Fruit fly (Drosophila melanogaster) whole organism, adult: ENCODE measurements around the gene borr.

Source experiments
- CG11617 ChIP-seq: fragments of 200-800 bp; sonication (Bioruptor generic); optimal IDR thresholded peaks from 2 replicates; lab custom pipeline; 2017; ENCODE audit warnings: mild to moderate bottlenecking, missing biosample characterization, missing genetic modification reagents, missing genetic modification characterization
- CG14711 ChIP-seq: fragments of 200-800 bp; sonication (Bioruptor generic); optimal IDR thresholded peaks from 2 replicates; lab custom pipeline; 2018; ENCODE audit warnings: missing biosample characterization, mild to moderate bottlenecking, missing genetic modification characterization, moderate library complexity
- CG1620 ChIP-seq: fragments of 200-800 bp; sonication (Bioruptor generic); optimal IDR thresholded peaks from 2 replicates; lab custom pipeline; 2016; ENCODE audit warnings: missing biosample characterization, missing genetic modification characterization
- CG7101 ChIP-seq: fragments of 200-800 bp; sonication (Bioruptor generic); optimal IDR thresholded peaks from 2 replicates; lab custom pipeline; 2018; ENCODE audit warnings: missing biosample characterization, mild to moderate bottlenecking, missing genetic modification characterization, moderate library complexity
- Clk ChIP-seq: fragments of 200-800 bp; sonication (Bioruptor generic); optimal IDR thresholded peaks from 2 replicates; lab custom pipeline; 2017; ENCODE audit warnings: missing biosample characterization, missing genetic modification characterization
- Crg-1 ChIP-seq: fragments of 200-800 bp; sonication (Bioruptor generic); optimal IDR thresholded peaks from 2 replicates; lab custom pipeline; 2016; ENCODE audit warnings: missing biosample characterization, missing genetic modification characterization
- bab1 ChIP-seq: fragments of 200-800 bp; sonication (Bioruptor generic); optimal IDR thresholded peaks from 3 replicates; lab custom pipeline; 2019; ENCODE audit warnings: missing biosample characterization, mild to moderate bottlenecking, missing genetic modification characterization, moderate library complexity
- cic ChIP-seq: fragments of 200-800 bp; sonication (Bioruptor generic); optimal IDR thresholded peaks from 2 replicates; lab custom pipeline; 2017; ENCODE audit warnings: missing biosample characterization, mild to moderate bottlenecking, missing genetic modification characterization, moderate library complexity
- cnc ChIP-seq, 2 experiments: fragments of >200 bp; optimal IDR thresholded peaks; 2 replicates each; lab custom pipeline; 2017
- ovo ChIP-seq: fragments of 200-800 bp; sonication (Bioruptor generic); optimal IDR thresholded peaks from 2 replicates; lab custom pipeline; 2016; ENCODE audit warnings: missing biosample characterization, missing genetic modification characterization
- pad ChIP-seq: fragments of 200-800 bp; sonication (Bioruptor generic); optimal IDR thresholded peaks from 3 replicates; lab custom pipeline; 2017; ENCODE audit warnings: missing biosample characterization, missing genetic modification characterization, mild to moderate bottlenecking, moderate library complexity, missing genetic modification reagents

- no peak for TF ChIP-seq Crg-1
- TF ChIP-seq pad (GFP tag; lab: Kevin White, UChicago) = no peak
- TF ChIP-seq CG14711 (tag; lab: Kevin White, UChicago) = no peak
- no peak for TF ChIP-seq bab1 (GFP tag; lab: Kevin White, UChicago)
- no peak for TF ChIP-seq CG7101 (tag; lab: Kevin White, UChicago)
- no peak for TF ChIP-seq CG1620 (GFP tag; lab: Kevin White, UChicago)
- no peak for TF ChIP-seq ovo (GFP tag; lab: Kevin White, UChicago)
- no peak for TF ChIP-seq cnc (optimal IDR thresholded peaks at IDR 0.05; lab: Kevin White, UChicago)
- no peak for TF ChIP-seq CG11617 (GFP tag; lab: Kevin White, UChicago)
- TF ChIP-seq cic (GFP tag; lab: Kevin White, UChicago) = no peak
- no peak for TF ChIP-seq Clk (GFP tag; lab: Kevin White, UChicago)
These were observed 8.7 kb downstream of the borr start for dm6 chr2L:9244263-9244662.
